Worm (Caenorhabditis elegans) whole organism, L2 larva: ENCODE data around the gene VZK822L.2.
A peak's percentile ranks its signal among the peaks of the same experiment; 100 is the strongest.

ENCODE experiments used
- C34F6.9 ChIP-seq: fragments of 150-350 bp; optimal IDR thresholded peaks from 2 replicates; lab custom pipeline; 2014; ENCODE audit warnings: missing biosample characterization, missing genetic modification characterization
- F13H6.1 ChIP-seq: sonication (generic microtip); optimal IDR thresholded peaks from 2 replicates; lab custom pipeline; 2016; ENCODE audit warnings: missing genetic modification characterization, missing compliant biosample characterization
- R02D3.7 ChIP-seq: fragments of 150-350 bp; optimal IDR thresholded peaks from 2 replicates; lab custom pipeline; 2014; ENCODE audit warnings: missing biosample characterization, missing genetic modification characterization
- ZK546.5 ChIP-seq: sonication (generic microtip); optimal IDR thresholded peaks from 2 replicates; lab custom pipeline; 2017; ENCODE audit warnings: missing biosample characterization, missing genetic modification characterization
- alr-1 ChIP-seq: fragments of 150-350 bp; optimal IDR thresholded peaks from 2 replicates; lab custom pipeline; 2014; ENCODE audit warnings: missing biosample characterization, missing genetic modification characterization
- aly-2 ChIP-seq: fragments of 150-350 bp; optimal IDR thresholded peaks from 2 replicates; lab custom pipeline; 2014; ENCODE audit warnings: missing biosample characterization, missing genetic modification characterization
- ama-1 ChIP-seq: fragments of 150-350 bp; optimal IDR thresholded peaks from 2 replicates; lab custom pipeline; 2018; ENCODE audit warnings: inconsistent platforms
- blmp-1 ChIP-seq: sonication (generic microtip); optimal IDR thresholded peaks from 2 replicates; lab custom pipeline; 2017; ENCODE audit warnings: missing genetic modification characterization, mild to moderate bottlenecking, missing compliant biosample characterization, antibody characterized with exemption, moderate library complexity; ENCODE audit not compliant: insufficient read depth
- ceh-16 ChIP-seq: fragments of 150-350 bp; optimal IDR thresholded peaks from 2 replicates; lab custom pipeline; 2014; ENCODE audit warnings: missing biosample characterization, missing genetic modification characterization
- ceh-82 ChIP-seq: fragments of 150-350 bp; optimal IDR thresholded peaks from 2 replicates; lab custom pipeline; 2014; ENCODE audit warnings: missing biosample characterization, missing genetic modification characterization
- crh-2 ChIP-seq: sonication (generic microtip); optimal IDR thresholded peaks from 2 replicates; lab custom pipeline; 2017; ENCODE audit warnings: missing biosample characterization, missing genetic modification characterization
- dmd-4 ChIP-seq: sonication (generic microtip); optimal IDR thresholded peaks from 2 replicates; lab custom pipeline; 2017; ENCODE audit warnings: missing biosample characterization, missing genetic modification characterization
- egl-27 ChIP-seq: sonication (generic microtip); optimal IDR thresholded peaks from 3 replicates; lab custom pipeline; 2017; ENCODE audit warnings: missing biosample characterization, missing genetic modification reagents, missing genetic modification characterization
- elt-1 ChIP-seq: fragments of 150-350 bp; optimal IDR thresholded peaks from 2 replicates; lab custom pipeline; 2014; ENCODE audit warnings: missing biosample characterization, missing genetic modification characterization
- elt-3 ChIP-seq: sonication (generic microtip); optimal IDR thresholded peaks from 2 replicates; lab custom pipeline; 2017; ENCODE audit warnings: missing biosample characterization, missing genetic modification characterization
- fos-1 ChIP-seq: fragments of 150-350 bp; optimal IDR thresholded peaks from 2 replicates; lab custom pipeline; 2014; ENCODE audit warnings: missing biosample characterization, missing genetic modification characterization
- lin-11 ChIP-seq: fragments of 150-350 bp; sonication (generic microtip); optimal IDR thresholded peaks from 2 replicates; lab custom pipeline; 2014; ENCODE audit warnings: missing biosample characterization, missing genetic modification characterization, inconsistent platforms, mixed read lengths
- lin-13 ChIP-seq: fragments of 150-350 bp; optimal IDR thresholded peaks from 2 replicates; lab custom pipeline; 2014; ENCODE audit warnings: missing biosample characterization, missing genetic modification reagents, missing genetic modification characterization
- lin-39 ChIP-seq: fragments of 150-350 bp; optimal IDR thresholded peaks from 2 replicates; lab custom pipeline; 2014; ENCODE audit warnings: missing biosample characterization, missing genetic modification reagents, missing genetic modification characterization
- lsy-2 ChIP-seq, 2 experiments: fragments of 150-350 bp in 1 of 2; sonication (generic microtip) in 1 of 2; optimal IDR thresholded peaks; 2 replicates each; lab custom pipeline; 2014 to 2017; ENCODE audit warnings: missing biosample characterization in 2 of 2, missing genetic modification characterization in 2 of 2
- mab-5 ChIP-seq: fragments of 150-350 bp; optimal IDR thresholded peaks from 2 replicates; lab custom pipeline; 2014; ENCODE audit warnings: missing biosample characterization, missing genetic modification characterization
- nhr-10 ChIP-seq: sonication (generic microtip); optimal IDR thresholded peaks from 2 replicates; lab custom pipeline; 2017; ENCODE audit warnings: missing biosample characterization, missing genetic modification characterization
- nhr-11 ChIP-seq: fragments of 150-350 bp; optimal IDR thresholded peaks from 2 replicates; lab custom pipeline; 2014; ENCODE audit warnings: missing biosample characterization, missing genetic modification characterization
- nhr-129 ChIP-seq: fragments of 150-350 bp; optimal IDR thresholded peaks from 2 replicates; lab custom pipeline; 2014; ENCODE audit warnings: missing biosample characterization, missing genetic modification characterization
- nhr-21 ChIP-seq: fragments of 150-350 bp; optimal IDR thresholded peaks from 2 replicates; lab custom pipeline; 2014; ENCODE audit warnings: missing biosample characterization, missing genetic modification characterization
- nhr-23 ChIP-seq: fragments of 150-350 bp; optimal IDR thresholded peaks from 2 replicates; lab custom pipeline; 2014; ENCODE audit warnings: missing biosample characterization, missing genetic modification reagents, missing genetic modification characterization
- nhr-237 ChIP-seq: fragments of 150-350 bp; optimal IDR thresholded peaks from 2 replicates; lab custom pipeline; 2014; ENCODE audit warnings: missing biosample characterization, missing genetic modification characterization
- nhr-25 ChIP-seq: fragments of 150-350 bp; sonication (generic microtip); optimal IDR thresholded peaks from 3 replicates; lab custom pipeline; 2014; ENCODE audit warnings: missing biosample characterization, missing genetic modification characterization
- nhr-6 ChIP-seq: fragments of 150-350 bp; optimal IDR thresholded peaks from 2 replicates; lab custom pipeline; 2014; ENCODE audit warnings: missing biosample characterization, missing genetic modification characterization
- sma-3 ChIP-seq: sonication (generic microtip); optimal IDR thresholded peaks from 2 replicates; lab custom pipeline; 2016; ENCODE audit warnings: missing genetic modification reagents, missing genetic modification characterization, missing compliant biosample characterization
- sma-9 ChIP-seq, 2 experiments: fragments of 150-350 bp in 1 of 2; sonication (generic microtip) in 1 of 2; optimal IDR thresholded peaks; 2 replicates each; lab custom pipeline; 2014 to 2016; ENCODE audit warnings: missing genetic modification characterization in 2 of 2, mild to moderate bottlenecking in 1 of 2, missing biosample characterization in 1 of 2, missing compliant biosample characterization in 1 of 2, missing genetic modification reagents in 1 of 2, moderate library complexity in 1 of 2
- snpc-4 ChIP-seq: fragments of 150-350 bp; optimal IDR thresholded peaks from 2 replicates; lab custom pipeline; 2014; ENCODE audit warnings: missing biosample characterization, missing genetic modification characterization
- unc-55 ChIP-seq: fragments of 150-350 bp; sonication (generic microtip); optimal IDR thresholded peaks from 3 replicates; lab custom pipeline; 2014; ENCODE audit warnings: missing biosample characterization, missing genetic modification reagents, missing genetic modification characterization
- unc-62 ChIP-seq: fragments of 150-350 bp; optimal IDR thresholded peaks from 2 replicates; lab custom pipeline; 2014; ENCODE audit warnings: missing biosample characterization, missing genetic modification reagents, missing genetic modification characterization
- ztf-11 ChIP-seq: sonication (generic microtip); optimal IDR thresholded peaks from 2 replicates; lab custom pipeline; 2017; ENCODE audit warnings: missing biosample characterization, missing genetic modification characterization
- ztf-4 ChIP-seq: fragments of 150-350 bp; optimal IDR thresholded peaks from 2 replicates; lab custom pipeline; 2014; ENCODE audit warnings: missing biosample characterization, missing genetic modification characterization

Gene VZK822L.2

DNA sequence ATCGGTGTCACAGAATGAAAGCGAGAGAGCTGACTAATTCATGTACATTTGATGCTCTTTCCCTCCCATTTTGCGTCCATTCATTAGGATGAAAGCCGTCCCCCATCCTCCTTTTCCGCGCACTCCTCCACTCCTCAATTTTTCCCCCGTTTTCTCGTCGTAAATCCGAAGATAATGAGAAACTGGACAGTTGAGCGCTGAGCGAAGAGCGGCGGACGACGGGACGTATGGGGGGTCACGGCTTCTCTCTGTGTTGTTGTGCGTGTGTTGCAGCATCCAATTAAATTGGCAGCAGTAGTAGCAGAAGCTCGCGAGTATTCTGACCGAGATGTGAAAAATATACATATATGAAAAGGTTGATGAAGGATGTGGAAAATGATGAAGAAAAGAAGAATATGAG is 39.9 kb upstream of the VZK822L.2 start:
- no peak for TF ChIP-seq C34F6.9 (tag; lab: Kevin White, UChicago)
- TF ChIP-seq nhr-25 (tag; lab: Kevin White, UChicago) = no peak
- no peak for TF ChIP-seq fos-1
- no peak for TF ChIP-seq alr-1 (tag; lab: Kevin White, UChicago)
- TF ChIP-seq lin-11 (tag; lab: Kevin White, UChicago) = no peak

DNA sequence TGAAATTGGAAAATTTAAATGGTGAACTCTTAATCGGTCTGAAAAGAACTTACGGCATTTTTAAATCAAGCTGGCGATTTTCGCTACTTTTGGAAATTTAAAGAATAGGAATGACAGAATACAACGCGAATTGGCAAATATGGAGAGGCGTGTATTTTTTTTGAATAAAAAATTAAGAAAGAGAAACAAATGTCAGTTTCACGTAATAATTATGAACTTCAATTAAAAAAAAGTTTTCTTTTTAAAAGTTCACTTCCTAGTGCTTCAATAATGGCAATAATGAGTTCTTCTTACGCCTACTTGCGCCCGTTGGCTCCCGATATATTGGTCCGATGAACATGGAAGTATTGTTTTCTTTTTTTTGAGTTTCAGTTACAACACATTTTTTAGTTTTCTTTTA is 34.1 kb upstream of the VZK822L.2 start, which contains the start of gene pph-2:
Gene pph-2 (minus strand): TSS at position 101 of the 400 bp plus-strand sequence.
- TF ChIP-seq alr-1 (tag; lab: Kevin White, UChicago) = no peak
- no peak for TF ChIP-seq ztf-4 (tag; lab: Kevin White, UChicago)
- TF ChIP-seq ceh-16 (tag; lab: Kevin White, UChicago) = no peak

DNA sequence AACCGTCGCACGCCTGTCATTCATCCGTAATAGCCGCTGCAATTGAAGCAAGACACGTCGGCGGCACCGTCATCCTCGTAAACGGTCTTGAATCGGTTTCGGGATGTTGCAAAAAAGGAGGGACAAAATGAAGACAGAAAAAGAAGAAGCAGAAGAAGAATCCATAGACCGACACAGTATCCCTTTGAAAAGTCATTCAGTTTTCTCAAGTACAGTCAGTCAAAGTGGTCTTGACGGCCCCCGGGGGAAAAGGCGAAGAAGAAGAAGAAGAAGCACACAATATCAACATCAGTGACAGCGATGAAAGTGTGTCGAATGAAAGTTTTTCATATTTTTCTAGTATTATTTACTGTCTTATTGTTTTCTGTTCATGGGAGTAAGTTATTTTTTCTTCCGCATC is 33.6 kb upstream of the VZK822L.2 start, which contains the start of gene cutl-27:
Gene cutl-27 (plus strand): TSS at position 301 of the 400 bp plus-strand sequence.
- TF ChIP-seq R02D3.7 (tag; lab: Kevin White, UChicago) (no peak), C34F6.9 (tag; lab: Kevin White, UChicago) (no peak), unc-62 (GFP tag; lab: Kevin White, UChicago) (no peak), nhr-237 (no peak), F13H6.1 (tag; lab: Kevin White, UChicago) (no peak), dmd-4 (no peak), nhr-6 (no peak)

DNA sequence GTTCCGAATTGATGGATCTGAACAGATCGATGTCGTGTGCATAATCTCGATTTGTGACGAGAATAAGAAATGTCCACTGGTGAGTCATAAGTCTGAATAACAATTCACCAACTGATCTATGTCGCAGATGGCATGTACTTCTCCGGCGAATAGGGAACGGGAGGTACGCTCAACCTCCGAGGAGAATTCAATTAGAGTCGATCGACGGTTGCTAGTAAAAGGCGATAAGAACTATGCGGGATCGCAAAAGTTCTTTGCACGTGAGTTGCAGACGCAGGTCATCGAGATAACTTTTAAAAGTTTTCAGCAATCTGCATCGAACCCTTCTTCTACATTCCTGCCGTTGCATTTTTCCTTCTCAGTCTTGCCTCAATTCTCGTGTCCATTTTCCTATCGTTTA is 29.3 kb upstream of the VZK822L.2 start:
- TF ChIP-seq ceh-16 (tag; lab: Kevin White, UChicago) (peak; percentile 73), elt-1 (peak; percentile 67), sma-9 (GFP tag; optimal IDR thresholded peaks at IDR 0.05; lab: Kevin White, UChicago) (peak; percentile 58), sma-9 (tag; optimal IDR thresholded peaks at IDR 0.05; lab: Kevin White, UChicago) (no peak), lin-39 (tag; lab: Kevin White, UChicago) (no peak), nhr-11 (tag; lab: Kevin White, UChicago) (no peak), elt-3 (no peak)

DNA sequence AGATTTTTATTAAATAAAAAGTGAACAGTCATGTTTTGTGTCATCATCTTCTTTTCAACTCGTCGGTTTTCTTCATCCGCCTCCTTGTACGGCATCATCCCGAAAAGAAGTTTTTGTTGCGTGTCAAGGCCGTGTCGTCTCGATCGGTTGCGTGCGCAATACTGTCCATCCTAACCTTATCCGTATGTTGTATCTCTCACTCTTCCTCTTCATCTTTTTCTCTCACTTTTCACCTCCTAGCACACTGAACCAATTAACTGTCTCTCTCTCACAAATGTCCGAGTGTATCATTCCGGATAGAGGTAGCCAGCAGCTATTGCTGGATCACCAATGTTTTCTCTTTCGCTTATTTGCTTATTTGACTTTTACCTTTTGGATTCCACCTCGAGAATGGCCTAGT is 28.3 kb upstream of the VZK822L.2 start:
- TF ChIP-seq blmp-1 (peak; percentile 62), C34F6.9 (tag; lab: Kevin White, UChicago) (no peak), lin-13 (GFP tag; lab: Kevin White, UChicago) (no peak), unc-62 (GFP tag; lab: Kevin White, UChicago) (no peak), sma-9 (GFP tag; optimal IDR thresholded peaks at IDR 0.05; lab: Kevin White, UChicago) (peak; percentile 15), sma-9 (tag; optimal IDR thresholded peaks at IDR 0.05; lab: Kevin White, UChicago) (no peak), crh-2 (tag; lab: Kevin White, UChicago) (no peak), ama-1 (lab: Kevin White, UChicago) (no peak), nhr-23 (tag; lab: Kevin White, UChicago) (no peak), R02D3.7 (tag; lab: Kevin White, UChicago) (no peak), ceh-16 (tag; lab: Kevin White, UChicago) (no peak), aly-2 (tag; lab: Kevin White, UChicago) (no peak), sma-3 (GFP tag; lab: Kevin White, UChicago) (no peak), ceh-82 (tag; lab: Kevin White, UChicago) (no peak), egl-27 (tag; lab: Kevin White, UChicago) (no peak), ZK546.5 (tag; lab: Kevin White, UChicago) (no peak), nhr-10 (tag; lab: Kevin White, UChicago) (no peak), nhr-129 (tag; lab: Kevin White, UChicago) (no peak), nhr-11 (tag; lab: Kevin White, UChicago) (no peak), lsy-2 (tag; optimal IDR thresholded peaks at IDR 0.05; lab: Kevin White, UChicago) (no peak), alr-1 (tag; lab: Kevin White, UChicago) (no peak), fos-1 (peak; percentile 9), unc-55 (GFP tag; lab: Kevin White, UChicago) (no peak), snpc-4 (tag; lab: Kevin White, UChicago) (no peak), nhr-237 (no peak), ztf-11 (tag; lab: Kevin White, UChicago) (no peak), nhr-6 (no peak), nhr-21 (tag; lab: Kevin White, UChicago) (peak; percentile 48), mab-5 (tag; lab: Kevin White, UChicago) (no peak)
